Worm (Caenorhabditis elegans) whole organism, L4/young adult: ENCODE results near the gene ndx-9.
A peak's percentile ranks its signal among the peaks of the same experiment; 100 is the strongest.

Experiments used
- W03F9.2 ChIP-seq: fragments of 150-350 bp; optimal IDR thresholded peaks from 2 replicates; lab custom pipeline; 2014; ENCODE audit warnings: missing biosample characterization, missing genetic modification characterization
- dao-5 ChIP-seq: sonication (generic microtip); optimal IDR thresholded peaks from 2 replicates; lab custom pipeline; 2016; ENCODE audit warnings: missing genotype, missing genetic modification characterization, moderate library complexity, missing compliant biosample characterization
- him-1 ChIP-seq: sonication (generic microtip); optimal IDR thresholded peaks from 2 replicates; lab custom pipeline; 2016; ENCODE audit warnings: missing genotype, missing genetic modification reagents, missing genetic modification characterization, missing compliant biosample characterization

The ndx-9 gene

ce11 chrIV:11029412-11029811, 17.6 kb upstream of the ndx-9 start, which contains the start of gene hrg-5:
Gene hrg-5, minus strand, starts transcription at chrIV:11029428.
- TF ChIP-seq him-1 (tag; lab: Kevin White, UChicago) (no peak), W03F9.2 (tag; lab: Kevin White, UChicago) (no peak), dao-5 (tag; lab: Kevin White, UChicago) (no peak)

- TF ChIP-seq dao-5 (tag; lab: Kevin White, UChicago) (peak; percentile 5), him-1 (tag; lab: Kevin White, UChicago) (peak; percentile 14), W03F9.2 (tag; lab: Kevin White, UChicago) (peak; percentile 68)
Observed at ce11 chrIV:11027560-11027959, 15.7 kb upstream of the ndx-9 start.

ce11 chrIV:11026648-11027047, 14.8 kb upstream of the ndx-9 start:
- TF ChIP-seq dao-5 (tag; lab: Kevin White, UChicago) (no peak), W03F9.2 (tag; lab: Kevin White, UChicago) (no peak), him-1 (tag; lab: Kevin White, UChicago) (no peak)

- TF ChIP-seq dao-5 (tag; lab: Kevin White, UChicago), result no peak
- TF ChIP-seq him-1 (tag; lab: Kevin White, UChicago), result no peak
- no peak for TF ChIP-seq W03F9.2 (tag; lab: Kevin White, UChicago)
Observed at ce11 chrIV:11025941-11026340, 14.1 kb upstream of the ndx-9 start.

ce11 chrIV:11022303-11022702, 10.5 kb upstream of the ndx-9 start, which contains the start of gene alh-3:
Gene alh-3, plus strand, starts transcription at chrIV:11022603.
- TF ChIP-seq him-1 (tag; lab: Kevin White, UChicago) (no peak), W03F9.2 (tag; lab: Kevin White, UChicago) (no peak), dao-5 (tag; lab: Kevin White, UChicago) (no peak)

- TF ChIP-seq W03F9.2 (tag; lab: Kevin White, UChicago) (no peak), dao-5 (tag; lab: Kevin White, UChicago) (no peak), him-1 (tag; lab: Kevin White, UChicago) (no peak)
Observed at ce11 chrIV:11021512-11022268, 9.9 kb upstream of the ndx-9 start, which contains the start of gene mogs-1. Gene mogs-1, minus strand, starts transcription at chrIV:11021928.

- no peak for TF ChIP-seq him-1 (tag; lab: Kevin White, UChicago)
- TF ChIP-seq W03F9.2 (tag; lab: Kevin White, UChicago), result peak; percentile 61
Observed at ce11 chrIV:11019962-11020550, 8.2 kb upstream of the ndx-9 start, which contains the start of gene F13H10.8. Gene F13H10.8, plus strand, starts transcription at chrIV:11020517.

ce11 chrIV:11015881-11016280, 4.1 kb upstream of the ndx-9 start, which contains the start of gene F13H10.3:
Gene F13H10.3, minus strand, starts transcription at chrIV:11015953.
- no peak for TF ChIP-seq dao-5 (tag; lab: Kevin White, UChicago)
- no peak for TF ChIP-seq W03F9.2 (tag; lab: Kevin White, UChicago)
- no peak for TF ChIP-seq him-1 (tag; lab: Kevin White, UChicago)

- TF ChIP-seq him-1 (tag; lab: Kevin White, UChicago) (no peak), W03F9.2 (tag; lab: Kevin White, UChicago) (no peak), dao-5 (tag; lab: Kevin White, UChicago) (no peak)
Observed at ce11 chrIV:11009928-11010327, 1.9 kb downstream of the ndx-9 start.

ce11 chrIV:11008996-11009395, 2.8 kb downstream of the ndx-9 start, which contains the start of gene F13H10.6:
Gene F13H10.6, plus strand, starts transcription at chrIV:11009296.
- TF ChIP-seq dao-5 (tag; lab: Kevin White, UChicago) (no peak), him-1 (tag; lab: Kevin White, UChicago) (no peak), W03F9.2 (tag; lab: Kevin White, UChicago) (no peak)

ce11 chrIV:11008255-11008654, 3.6 kb downstream of the ndx-9 start:
- TF ChIP-seq him-1 (tag; lab: Kevin White, UChicago), result no peak
- no peak for TF ChIP-seq dao-5 (tag; lab: Kevin White, UChicago)
- TF ChIP-seq W03F9.2 (tag; lab: Kevin White, UChicago), result no peak

ce11 chrIV:11006868-11007267, 5.0 kb downstream of the ndx-9 start:
- TF ChIP-seq dao-5 (tag; lab: Kevin White, UChicago), result no peak
- no peak for TF ChIP-seq him-1 (tag; lab: Kevin White, UChicago)
- no peak for TF ChIP-seq W03F9.2 (tag; lab: Kevin White, UChicago)

- TF ChIP-seq him-1 (tag; lab: Kevin White, UChicago) (no peak), dao-5 (tag; lab: Kevin White, UChicago) (no peak), W03F9.2 (tag; lab: Kevin White, UChicago) (no peak)
Observed at ce11 chrIV:11006383-11006782, 5.4 kb downstream of the ndx-9 start.
